Worm (Caenorhabditis elegans) whole organism, L4/young adult: ENCODE measurements around the gene grl-12.

Experiments
- W03F9.2 ChIP-seq: fragments of 150-350 bp; optimal IDR thresholded peaks from 2 replicates; lab custom pipeline; 2014; ENCODE audit warnings: missing biosample characterization, missing genetic modification characterization
- dao-5 ChIP-seq: sonication (generic microtip); optimal IDR thresholded peaks from 2 replicates; lab custom pipeline; 2016; ENCODE audit warnings: missing genotype, missing genetic modification characterization, moderate library complexity, missing compliant biosample characterization
- him-1 ChIP-seq: sonication (generic microtip); optimal IDR thresholded peaks from 2 replicates; lab custom pipeline; 2016; ENCODE audit warnings: missing genotype, missing genetic modification reagents, missing genetic modification characterization, missing compliant biosample characterization

Gene grl-12

DNA sequence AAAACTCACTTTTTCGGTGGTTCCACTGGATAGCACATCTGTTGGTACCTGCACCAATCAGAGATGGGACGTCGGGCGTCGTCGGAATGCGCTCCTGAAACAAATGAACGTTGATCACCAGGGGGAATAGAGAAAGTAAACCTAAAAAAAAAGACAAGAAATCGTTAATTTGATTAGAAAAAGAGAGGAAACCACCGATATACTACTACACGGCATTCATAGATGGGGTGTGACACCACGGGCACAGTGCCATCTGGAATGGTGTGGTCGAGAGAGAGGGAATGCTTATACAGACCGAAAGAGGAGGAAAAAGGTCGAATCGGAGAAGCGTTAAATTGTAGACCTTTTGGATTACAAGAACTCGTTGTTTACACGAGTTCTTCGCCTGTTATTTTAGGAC, 48.7 kb downstream of the grl-12 start, which contains the start of gene C10B5.3:
C10B5.3 (minus strand) TSS at position 101 of the 400 bp plus-strand sequence.
- TF ChIP-seq him-1 (no peak), W03F9.2 (tag; lab: Kevin White, UChicago) (no peak), dao-5 (tag; lab: Kevin White, UChicago) (no peak)

DNA sequence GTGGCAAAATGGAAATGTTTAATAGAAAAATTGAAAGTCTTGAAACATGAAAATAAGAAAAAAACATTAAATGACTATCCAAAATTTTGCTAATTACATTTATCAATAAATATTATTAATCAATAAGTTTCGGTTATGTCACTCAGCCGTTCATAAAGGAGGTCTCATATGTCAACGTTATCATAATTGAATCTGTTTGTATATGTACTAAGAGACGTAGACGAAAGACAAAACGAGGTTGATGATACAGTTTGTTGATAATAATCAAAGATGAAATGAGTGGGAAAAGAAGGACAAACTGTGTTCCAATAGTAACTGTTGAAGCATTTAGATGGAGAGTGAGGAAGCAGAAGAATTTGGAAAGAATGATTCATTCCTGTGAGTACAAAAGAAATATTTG, 49.9 kb downstream of the grl-12 start:
- TF ChIP-seq him-1: no peak
- TF ChIP-seq dao-5 (tag; lab: Kevin White, UChicago): no peak
- no peak for TF ChIP-seq W03F9.2 (tag; lab: Kevin White, UChicago)

DNA sequence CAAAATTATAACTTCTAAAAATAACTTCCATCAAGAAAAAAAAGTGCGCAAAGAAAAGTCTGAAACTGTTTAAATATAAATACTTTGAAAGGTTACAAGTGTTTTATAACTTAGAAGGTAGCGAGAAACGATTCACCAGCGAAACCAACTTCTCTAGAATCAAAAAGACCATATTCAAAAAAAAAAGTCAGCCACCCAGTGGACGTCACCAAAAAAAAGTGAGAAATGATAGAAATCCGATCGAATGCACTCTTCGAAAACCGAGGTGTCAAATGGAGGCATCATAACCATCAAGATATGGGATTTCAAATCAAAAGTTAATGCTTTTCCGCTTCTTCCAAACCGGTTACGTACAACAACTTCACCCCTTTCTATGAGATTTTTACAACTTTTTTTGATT, 50.3 kb downstream of the grl-12 start:
- TF ChIP-seq him-1 (no peak), dao-5 (tag; lab: Kevin White, UChicago) (no peak), W03F9.2 (tag; lab: Kevin White, UChicago) (no peak)
